Worm (Caenorhabditis elegans) whole organism, mixed stage, embryonic: ENCODE results near the gene C13A10.1.

Experiments used
- mls-2 ChIP-seq: sonication (generic microtip); optimal IDR thresholded peaks from 2 replicates; lab custom pipeline; 2016; ENCODE audit warnings: mild to moderate bottlenecking, missing genetic modification characterization, moderate library complexity, missing compliant biosample characterization
- nhr-28 ChIP-seq: fragments of 150-350 bp; optimal IDR thresholded peaks from 2 replicates; lab custom pipeline; 2014; ENCODE audit warnings: missing biosample characterization, missing genetic modification characterization
- nhr-76 ChIP-seq: sonication (generic microtip); optimal IDR thresholded peaks from 2 replicates; lab custom pipeline; 2017; ENCODE audit warnings: missing biosample characterization, missing genetic modification characterization
- snpc-4 ChIP-seq: fragments of 150-350 bp; optimal IDR thresholded peaks from 2 replicates; lab custom pipeline; 2014; ENCODE audit warnings: missing biosample characterization, missing genetic modification characterization
- unc-62 ChIP-seq: fragments of 150-350 bp; optimal IDR thresholded peaks from 2 replicates; lab custom pipeline; 2014; ENCODE audit warnings: missing biosample characterization, missing genetic modification reagents, missing genetic modification characterization

ce11 chrII:1375627-1376026 is 20.2 kb upstream of the C13A10.1 start:
- TF ChIP-seq unc-62 (GFP tag; lab: Kevin White, UChicago) (peak; percentile 26), nhr-28 (tag; lab: Kevin White, UChicago) (no peak), mls-2 (no peak), snpc-4 (tag; lab: Kevin White, UChicago) (no peak), nhr-76 (tag; lab: Kevin White, UChicago) (no peak)
